Worm (Caenorhabditis elegans) whole organism, L4 larva: ENCODE results near the gene glrx-21.

Experiments used
- ama-1 ChIP-seq: fragments of 150-350 bp; optimal IDR thresholded peaks from 2 replicates; lab custom pipeline; 2014; ENCODE audit warnings: inconsistent platforms, mixed read lengths
- daf-8 ChIP-seq: fragments of 200-800 bp; sonication (Bioruptor generic); IDR thresholded peaks from 2 replicates; pipeline ENCODE4 v1.3.6; 2022; ENCODE audit warnings: missing genetic modification characterization, missing compliant biosample characterization
- dmd-8 ChIP-seq: fragments of 200-800 bp; sonication (Bioruptor generic); IDR thresholded peaks from 2 replicates; pipeline ENCODE4 v1.3.6; 2022; ENCODE audit warnings: missing genetic modification characterization, missing compliant biosample characterization
- dpl-1 ChIP-seq: fragments of 150-350 bp; optimal IDR thresholded peaks from 2 replicates; lab custom pipeline; 2014; ENCODE audit warnings: missing biosample characterization, missing genetic modification reagents, missing genetic modification characterization
- dve-1 ChIP-seq: sonication (generic microtip); optimal IDR thresholded peaks from 2 replicates; lab custom pipeline; 2017; ENCODE audit warnings: antibody characterized with exemption, mild to moderate bottlenecking, missing genetic modification characterization, missing compliant biosample characterization; ENCODE audit not compliant: insufficient read depth
- lin-39 ChIP-seq: fragments of 150-350 bp; optimal IDR thresholded peaks from 2 replicates; lab custom pipeline; 2014; ENCODE audit warnings: missing biosample characterization, missing genetic modification reagents, missing genetic modification characterization
- nhr-111 ChIP-seq: fragments of 200-800 bp; sonication (Bioruptor generic); optimal IDR thresholded peaks from 2 replicates; lab custom pipeline; 2018; ENCODE audit warnings: mild to moderate bottlenecking, missing genetic modification characterization, missing compliant biosample characterization
- skn-1 ChIP-seq: fragments of 150-350 bp; optimal IDR thresholded peaks from 2 replicates; lab custom pipeline; 2014; ENCODE audit warnings: missing biosample characterization, missing genetic modification characterization
- snpc-1.2 ChIP-seq: fragments of 200-800 bp; sonication (Bioruptor generic); IDR thresholded peaks from 2 replicates; pipeline ENCODE4 v1.3.6; 2022; ENCODE audit warnings: missing genetic modification reagents, missing genetic modification characterization, missing compliant biosample characterization
- unc-130 ChIP-seq: sonication (generic microtip); optimal IDR thresholded peaks from 2 replicates; lab custom pipeline; 2016; ENCODE audit warnings: missing genetic modification reagents, missing genetic modification characterization, missing compliant biosample characterization
- ztf-11 ChIP-seq: fragments of 150-350 bp; optimal IDR thresholded peaks from 2 replicates; lab custom pipeline; 2014; ENCODE audit warnings: missing biosample characterization, missing genetic modification characterization

- TF ChIP-seq lin-39 (tag; lab: Kevin White, UChicago), result no peak
- no peak for TF ChIP-seq daf-8 (GFP tag; lab: Robert Waterston, UW)
- no peak for TF ChIP-seq snpc-1.2 (GFP tag; lab: Robert Waterston, UW)
- TF ChIP-seq ama-1, result no peak
- TF ChIP-seq ztf-11, result no peak
- TF ChIP-seq dpl-1, result peak; percentile 2
- TF ChIP-seq dve-1 (tag; lab: Kevin White, UChicago), result peak; percentile 9
- TF ChIP-seq nhr-111, result no peak
- TF ChIP-seq skn-1, result no peak
- no peak for TF ChIP-seq unc-130 (GFP tag; lab: Kevin White, UChicago)
- TF ChIP-seq dmd-8 (GFP tag; lab: Robert Waterston, UW), result no peak
These were observed 29.1 kb upstream of the glrx-21 start for ce11 chrIII:5375001-5375532.
